Worm (Caenorhabditis elegans): ENCODE data around the gene pwp-1.

DNA sequence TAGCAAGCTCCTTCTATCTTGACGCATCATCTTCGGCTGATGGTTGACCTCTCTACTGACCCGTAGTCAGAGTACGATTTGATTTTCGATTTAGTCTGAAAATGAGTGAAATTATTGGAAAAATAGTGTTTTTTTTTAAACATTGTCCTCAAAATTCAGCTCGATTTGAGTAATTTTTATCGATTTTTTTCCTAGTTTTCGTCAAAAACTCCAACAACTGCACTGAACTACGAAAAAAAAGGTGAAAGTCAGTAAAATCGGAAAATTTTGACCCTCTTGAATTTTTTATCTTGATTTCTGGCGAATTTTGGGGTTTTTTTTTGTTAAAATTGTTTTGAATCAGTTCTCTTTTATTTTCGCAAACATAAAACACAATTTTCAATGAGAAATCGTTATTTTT, 32.3 kb downstream of the pwp-1 start, which contains the start of gene ced-3:
- TF ChIP-seq tbx-11 (GFP tag; IDR thresholded peaks at IDR 0.05) (no peak), ceh-36 (tag; optimal IDR thresholded peaks at IDR 0.05) (no peak), ama-1 (optimal IDR thresholded peaks at IDR 0.05) (no peak), flt-1 (GFP tag; IDR thresholded peaks at IDR 0.05) (no peak), hmbx-1 (tag; optimal IDR thresholded peaks at IDR 0.05) (no peak), F13C5.2 (tag; optimal IDR thresholded peaks at IDR 0.05) (no peak), pes-1 (GFP tag; IDR thresholded peaks at IDR 0.05) (no peak), hmg-4 (GFP tag; optimal IDR thresholded peaks at IDR 0.05) (no peak), tbx-37 (GFP tag; conservative IDR thresholded peaks at IDR 0.05) (no peak), sea-1 (GFP tag; conservative IDR thresholded peaks at IDR 0.05) (no peak), scrt-1 (GFP tag; IDR thresholded peaks at IDR 0.05) (no peak), tra-4 (tag; optimal IDR thresholded peaks at IDR 0.05) (no peak)
